Fruit fly (Drosophila melanogaster): ENCODE data around the gene GNBP2.

The GNBP2 gene

dm6 chr3L:18667115-18667514 is 8.1 kb downstream of the GNBP2 start, which contains the start of gene CG42495:
TSS of gene CG42495 (plus strand) at chr3L:18667361.
- peak; percentile 29 for TF ChIP-seq bab1 (GFP tag; optimal IDR thresholded peaks at IDR 0.05)
- TF ChIP-seq cic (GFP tag; optimal IDR thresholded peaks at IDR 0.05) = peak; percentile 22
- no peak for TF ChIP-seq pad (GFP tag; optimal IDR thresholded peaks at IDR 0.05)
- no peak for TF ChIP-seq CG12768 (GFP tag; optimal IDR thresholded peaks at IDR 0.05)
- peak; percentile 23 for TF ChIP-seq CG1620 (GFP tag; optimal IDR thresholded peaks at IDR 0.05)
- no peak for TF ChIP-seq CG11617 (GFP tag; optimal IDR thresholded peaks at IDR 0.05)
- no peak for TF ChIP-seq CG14711 (tag; optimal IDR thresholded peaks at IDR 0.05)

dm6 chr3L:18665594-18665993 is 9.6 kb downstream of the GNBP2 start:
- TF ChIP-seq Clk (GFP tag; optimal IDR thresholded peaks at IDR 0.05) (no peak), CG33017 (tag; optimal IDR thresholded peaks at IDR 0.05) (no peak), CG7101 (tag; optimal IDR thresholded peaks at IDR 0.05) (no peak), CG11617 (GFP tag; optimal IDR thresholded peaks at IDR 0.05) (no peak), bab1 (GFP tag; optimal IDR thresholded peaks at IDR 0.05) (no peak), kay (GFP tag; ENCODE audit: borderline replicate concordance) (no peak), Hr96 (GFP tag; optimal IDR thresholded peaks at IDR 0.05) (no peak), CG5204 (GFP tag; optimal IDR thresholded peaks at IDR 0.05) (no peak), toe (GFP tag; optimal IDR thresholded peaks at IDR 0.05) (no peak), cnc (optimal IDR thresholded peaks at IDR 0.05) (no peak), Crg-1 (GFP tag; optimal IDR thresholded peaks at IDR 0.05) (no peak), cic (GFP tag; optimal IDR thresholded peaks at IDR 0.05) (no peak), CG14711 (tag; optimal IDR thresholded peaks at IDR 0.05) (no peak), pad (GFP tag; optimal IDR thresholded peaks at IDR 0.05) (no peak), Mnt (GFP tag; optimal IDR thresholded peaks at IDR 0.05) (no peak), CG1620 (GFP tag; optimal IDR thresholded peaks at IDR 0.05) (no peak), tj (GFP tag; optimal IDR thresholded peaks at IDR 0.05) (no peak), CG7045 (GFP tag; optimal IDR thresholded peaks at IDR 0.05) (no peak), ovo (GFP tag; optimal IDR thresholded peaks at IDR 0.05) (no peak)

dm6 chr3L:18653737-18654136 is 21.5 kb downstream of the GNBP2 start:
- TF ChIP-seq Hr96 (GFP tag; optimal IDR thresholded peaks at IDR 0.05) (no peak), Crg-1 (GFP tag; optimal IDR thresholded peaks at IDR 0.05) (no peak), kay (GFP tag; ENCODE audit: borderline replicate concordance) (peak; percentile 49), CG7101 (tag; optimal IDR thresholded peaks at IDR 0.05) (no peak)

dm6 chr3L:18643222-18643621 is 32.0 kb downstream of the GNBP2 start:
- TF ChIP-seq toe (GFP tag; optimal IDR thresholded peaks at IDR 0.05) (no peak), kay (GFP tag; ENCODE audit: borderline replicate concordance) (peak; percentile 76), CG7045 (GFP tag; optimal IDR thresholded peaks at IDR 0.05) (no peak), ovo (GFP tag; optimal IDR thresholded peaks at IDR 0.05) (no peak)

dm6 chr3L:18640584-18641527 is 34.4 kb downstream of the GNBP2 start:
- TF ChIP-seq CG7101 (tag; optimal IDR thresholded peaks at IDR 0.05) (peak; percentile 95), Crg-1 (GFP tag; optimal IDR thresholded peaks at IDR 0.05) (peak; percentile 87), pad (GFP tag; optimal IDR thresholded peaks at IDR 0.05) (peak; percentile 83), cnc (optimal IDR thresholded peaks at IDR 0.05) (no peak), tj (GFP tag; optimal IDR thresholded peaks at IDR 0.05) (peak; percentile 69), CG5204 (GFP tag; optimal IDR thresholded peaks at IDR 0.05) (peak; percentile 97), CG7045 (GFP tag; optimal IDR thresholded peaks at IDR 0.05) (peak; percentile 96), cic (GFP tag; optimal IDR thresholded peaks at IDR 0.05) (peak; percentile 94), CG12768 (GFP tag; optimal IDR thresholded peaks at IDR 0.05) (peak; percentile 95), ovo (GFP tag; optimal IDR thresholded peaks at IDR 0.05) (peak; percentile 66), Mnt (GFP tag; optimal IDR thresholded peaks at IDR 0.05) (peak; percentile 78), toe (GFP tag; optimal IDR thresholded peaks at IDR 0.05) (peak; percentile 96), CG33017 (tag; optimal IDR thresholded peaks at IDR 0.05) (peak; percentile 96), Clk (GFP tag; optimal IDR thresholded peaks at IDR 0.05) (peak; percentile 96), CG14711 (tag; optimal IDR thresholded peaks at IDR 0.05) (peak; percentile 90), CG1620 (GFP tag; optimal IDR thresholded peaks at IDR 0.05) (peak; percentile 79), Hr96 (GFP tag; optimal IDR thresholded peaks at IDR 0.05) (peak; percentile 96), kay (GFP tag; ENCODE audit: borderline replicate concordance) (peak; percentile 98), bab1 (GFP tag; optimal IDR thresholded peaks at IDR 0.05) (peak; percentile 87), CG11617 (GFP tag; optimal IDR thresholded peaks at IDR 0.05) (peak; percentile 96)

- TF ChIP-seq Clk (GFP tag; optimal IDR thresholded peaks at IDR 0.05) = no peak
- TF ChIP-seq bab1 (GFP tag; optimal IDR thresholded peaks at IDR 0.05) = no peak
- no peak for TF ChIP-seq CG7045 (GFP tag; optimal IDR thresholded peaks at IDR 0.05)
- TF ChIP-seq toe (GFP tag; optimal IDR thresholded peaks at IDR 0.05) = no peak
- no peak for TF ChIP-seq Crg-1 (GFP tag; optimal IDR thresholded peaks at IDR 0.05)
- no peak for TF ChIP-seq pad (GFP tag; optimal IDR thresholded peaks at IDR 0.05)
- TF ChIP-seq CG7101 (tag; optimal IDR thresholded peaks at IDR 0.05) = no peak
- TF ChIP-seq tj (GFP tag; optimal IDR thresholded peaks at IDR 0.05) = no peak
- no peak for TF ChIP-seq CG33017 (tag; optimal IDR thresholded peaks at IDR 0.05)
- TF ChIP-seq ovo (GFP tag; optimal IDR thresholded peaks at IDR 0.05) = no peak
- no peak for TF ChIP-seq CG5204 (GFP tag; optimal IDR thresholded peaks at IDR 0.05)
- TF ChIP-seq kay (GFP tag; ENCODE audit: borderline replicate concordance) = no peak
- TF ChIP-seq Hr96 (GFP tag; optimal IDR thresholded peaks at IDR 0.05) = no peak
- no peak for TF ChIP-seq cnc (optimal IDR thresholded peaks at IDR 0.05)
- TF ChIP-seq CG11617 (GFP tag; optimal IDR thresholded peaks at IDR 0.05) = no peak
- no peak for TF ChIP-seq Mnt (GFP tag; optimal IDR thresholded peaks at IDR 0.05)
Measured at dm6 chr3L:18638487-18638886, 36.7 kb downstream of the GNBP2 start.

Data from whole organism, adult.